Worm (Caenorhabditis elegans) whole organism, midembryonic: ENCODE data around the gene calf-1.
"Not testable (repeated sequence)": the region's sequence is repeated elsewhere in the genome, so short reads cannot be mapped to it uniquely, and the experiment has no call there.

Experiments
- T22C8.4 ChIP-seq: fragments of 200-800 bp; sonication (Bioruptor generic); IDR thresholded peaks from 2 replicates; pipeline ENCODE4 v1.3.6; 2022; ENCODE audit warnings: missing genetic modification characterization, missing compliant biosample characterization
- cog-1 ChIP-seq: sonication (generic microtip); optimal IDR thresholded peaks from 2 replicates; lab custom pipeline; 2016; ENCODE audit warnings: missing genetic modification characterization, missing compliant biosample characterization
- flt-1 ChIP-seq: fragments of 200-800 bp; sonication (Bioruptor generic); IDR thresholded peaks from 2 replicates; pipeline ENCODE4 v1.3.6; 2022; ENCODE audit warnings: missing genetic modification characterization, missing compliant biosample characterization
- klf-2 ChIP-seq: fragments of 200-800 bp; sonication (Bioruptor generic); conservative IDR thresholded peaks from 2 replicates; pipeline ENCODE4 v1.3.6; 2022; ENCODE audit warnings: missing genetic modification reagents, missing genetic modification characterization, missing compliant biosample characterization
- med-1 ChIP-seq: sonication (generic microtip); optimal IDR thresholded peaks from 2 replicates; lab custom pipeline; 2017; ENCODE audit warnings: missing genetic modification characterization, mild to moderate bottlenecking, missing compliant biosample characterization, antibody characterized with exemption, missing genetic modification reagents; ENCODE audit not compliant: insufficient read depth
- ref-1 ChIP-seq: fragments of 200-800 bp; sonication (Bioruptor generic); conservative IDR thresholded peaks from 2 replicates; pipeline ENCODE4 v1.3.6; 2022; ENCODE audit warnings: missing genetic modification reagents, missing genetic modification characterization, missing compliant biosample characterization
- tab-1 ChIP-seq: fragments of 200-800 bp; sonication (Bioruptor generic); IDR thresholded peaks from 2 replicates; pipeline ENCODE4 v1.3.6; 2022; ENCODE audit warnings: missing genetic modification characterization, missing compliant biosample characterization
- ztf-23 ChIP-seq: fragments of 200-800 bp; sonication (Bioruptor generic); IDR thresholded peaks from 2 replicates; pipeline ENCODE4 v1.3.6; 2022; ENCODE audit warnings: missing genetic modification reagents, missing genetic modification characterization, missing compliant biosample characterization

- TF ChIP-seq flt-1 (GFP tag; lab: Robert Waterston, UW); cog-1 (tag; lab: Kevin White, UChicago); tab-1 (GFP tag; lab: Robert Waterston, UW); ref-1 (GFP tag; lab: Robert Waterston, UW); ztf-23; med-1; T22C8.4; klf-2 (GFP tag; lab: Robert Waterston, UW): not testable (repeated sequence)
These were observed 34.8 kb upstream of the calf-1 start, which contains the start of gene Y38H6C.8 for ce11 chrV:20513661-20514060.
